Worm (Caenorhabditis elegans) whole organism, L3 larva: Measurements from ENCODE around the gene F07F6.7.
A peak's percentile ranks its signal among the peaks of the same experiment; 100 is the strongest.

ENCODE experiments used
- ZK546.5 ChIP-seq: sonication (generic microtip); optimal IDR thresholded peaks from 2 replicates; lab custom pipeline; 2017; ENCODE audit warnings: missing biosample characterization, missing genetic modification characterization
- ama-1 ChIP-seq: fragments of 150-350 bp; optimal IDR thresholded peaks from 2 replicates; lab custom pipeline; 2018
- ceh-28 ChIP-seq: fragments of 150-350 bp; optimal IDR thresholded peaks from 2 replicates; lab custom pipeline; 2014; ENCODE audit warnings: missing biosample characterization, missing genetic modification reagents, missing genetic modification characterization
- ceh-82 ChIP-seq: fragments of 150-350 bp; optimal IDR thresholded peaks from 2 replicates; lab custom pipeline; 2014; ENCODE audit warnings: missing biosample characterization, missing genetic modification characterization
- egl-27 ChIP-seq: sonication (generic microtip); optimal IDR thresholded peaks from 4 replicates; lab custom pipeline; 2017; ENCODE audit warnings: missing biosample characterization, missing genetic modification reagents, missing genetic modification characterization
- egl-5 ChIP-seq: fragments of 150-350 bp; optimal IDR thresholded peaks from 2 replicates; lab custom pipeline; 2017; ENCODE audit warnings: missing biosample characterization, missing genetic modification reagents, missing genetic modification characterization, inconsistent platforms
- elt-1 ChIP-seq: fragments of 150-350 bp; optimal IDR thresholded peaks from 2 replicates; lab custom pipeline; 2014; ENCODE audit warnings: missing biosample characterization, missing genetic modification characterization
- elt-2 ChIP-seq: sonication (generic microtip); optimal IDR thresholded peaks from 2 replicates; lab custom pipeline; 2016; ENCODE audit warnings: missing genetic modification reagents, mild to moderate bottlenecking, missing genetic modification characterization, missing compliant biosample characterization
- elt-3 ChIP-seq, 3 experiments: fragments of 150-350 bp in 1 of 3; sonication (generic microtip) in 2 of 3; optimal IDR thresholded peaks; 2 replicates in 2 of 3; 4 replicates in 1 of 3; lab custom pipeline; 2014 to 2017; ENCODE audit warnings: missing biosample characterization in 3 of 3, missing genetic modification characterization in 3 of 3
- fkh-10 ChIP-seq: sonication (generic microtip); optimal IDR thresholded peaks from 2 replicates; lab custom pipeline; 2017; ENCODE audit warnings: missing biosample characterization, missing genetic modification reagents, missing genetic modification characterization
- fos-1 ChIP-seq: fragments of 150-350 bp; optimal IDR thresholded peaks from 2 replicates; lab custom pipeline; 2014; ENCODE audit warnings: missing biosample characterization, missing genetic modification characterization
- hmg-11 ChIP-seq: sonication (generic microtip); optimal IDR thresholded peaks from 2 replicates; lab custom pipeline; 2016; ENCODE audit warnings: missing genetic modification characterization, missing compliant biosample characterization
- jun-1 ChIP-seq: fragments of 150-350 bp; optimal IDR thresholded peaks from 2 replicates; lab custom pipeline; 2014; ENCODE audit warnings: missing biosample characterization, missing genetic modification reagents, missing genetic modification characterization
- lin-39 ChIP-seq: fragments of 150-350 bp; optimal IDR thresholded peaks from 2 replicates; lab custom pipeline; 2018; ENCODE audit warnings: missing biosample characterization, missing genetic modification reagents, missing genetic modification characterization
- lsy-12 ChIP-seq: sonication (generic microtip); optimal IDR thresholded peaks from 2 replicates; lab custom pipeline; 2016; ENCODE audit warnings: mild to moderate bottlenecking, missing genetic modification characterization, missing compliant biosample characterization
- mdl-1 ChIP-seq: fragments of 150-350 bp; optimal IDR thresholded peaks from 2 replicates; lab custom pipeline; 2014; ENCODE audit warnings: missing biosample characterization, missing genetic modification characterization
- mml-1 ChIP-seq: fragments of 150-350 bp; sonication (generic microtip); optimal IDR thresholded peaks from 3 replicates; lab custom pipeline; 2014; ENCODE audit warnings: missing biosample characterization, missing genetic modification characterization
- nfya-1 ChIP-seq: sonication (generic microtip); optimal IDR thresholded peaks from 2 replicates; lab custom pipeline; 2017; ENCODE audit warnings: missing genetic modification characterization, mild to moderate bottlenecking, missing compliant biosample characterization, antibody characterized with exemption, moderate library complexity; ENCODE audit not compliant: insufficient read depth
- nhr-11 ChIP-seq: fragments of 150-350 bp; optimal IDR thresholded peaks from 2 replicates; lab custom pipeline; 2014; ENCODE audit warnings: missing biosample characterization, missing genetic modification characterization
- nhr-12 ChIP-seq: fragments of 150-350 bp; optimal IDR thresholded peaks from 2 replicates; lab custom pipeline; 2014; ENCODE audit warnings: missing biosample characterization, missing genetic modification characterization
- nhr-23 ChIP-seq: fragments of 150-350 bp; optimal IDR thresholded peaks from 2 replicates; lab custom pipeline; 2014; ENCODE audit warnings: missing biosample characterization, missing genetic modification reagents, missing genetic modification characterization
- nhr-237 ChIP-seq: fragments of 150-350 bp; optimal IDR thresholded peaks from 2 replicates; lab custom pipeline; 2014; ENCODE audit warnings: missing biosample characterization, missing genetic modification characterization
- nhr-25 ChIP-seq: sonication (generic microtip); optimal IDR thresholded peaks from 2 replicates; lab custom pipeline; 2017; ENCODE audit warnings: missing biosample characterization, missing genetic modification characterization
- nhr-28 ChIP-seq: fragments of 150-350 bp; optimal IDR thresholded peaks from 2 replicates; lab custom pipeline; 2014; ENCODE audit warnings: missing biosample characterization, missing genetic modification characterization
- nhr-76 ChIP-seq: fragments of 150-350 bp; sonication (generic microtip); optimal IDR thresholded peaks from 5 replicates; lab custom pipeline; 2014; ENCODE audit warnings: missing biosample characterization, missing genetic modification characterization
- pha-4 ChIP-seq: fragments of 150-350 bp; optimal IDR thresholded peaks from 2 replicates; lab custom pipeline; 2014; ENCODE audit warnings: missing biosample characterization, missing genetic modification reagents, missing genetic modification characterization
- pqm-1 ChIP-seq: fragments of 150-350 bp; optimal IDR thresholded peaks from 2 replicates; lab custom pipeline; 2017; ENCODE audit warnings: missing biosample characterization, missing genetic modification characterization, inconsistent platforms
- sea-2 ChIP-seq: fragments of 150-350 bp; sonication (generic microtip); optimal IDR thresholded peaks from 4 replicates; lab custom pipeline; 2014; ENCODE audit warnings: missing biosample characterization, missing genetic modification reagents, missing genetic modification characterization
- skn-1 ChIP-seq: fragments of 150-350 bp; optimal IDR thresholded peaks from 2 replicates; lab custom pipeline; 2014; ENCODE audit warnings: missing biosample characterization, missing genetic modification characterization
- snpc-4 ChIP-seq: fragments of 150-350 bp; optimal IDR thresholded peaks from 2 replicates; lab custom pipeline; 2014; ENCODE audit warnings: missing biosample characterization, missing genetic modification characterization
- tbx-2 ChIP-seq: sonication (generic microtip); optimal IDR thresholded peaks from 2 replicates; lab custom pipeline; 2016; ENCODE audit warnings: mild to moderate bottlenecking, missing genetic modification characterization, missing compliant biosample characterization
- unc-62 ChIP-seq: fragments of 150-350 bp; sonication (generic microtip); optimal IDR thresholded peaks from 4 replicates; lab custom pipeline; 2014; ENCODE audit warnings: missing biosample characterization, missing genetic modification reagents, missing genetic modification characterization
- zag-1 ChIP-seq: fragments of 150-350 bp; optimal IDR thresholded peaks from 2 replicates; lab custom pipeline; 2014; ENCODE audit warnings: missing biosample characterization, missing genetic modification characterization
- ztf-11 ChIP-seq: fragments of 150-350 bp; optimal IDR thresholded peaks from 2 replicates; lab custom pipeline; 2014; ENCODE audit warnings: missing biosample characterization, missing genetic modification characterization
- ztf-4 ChIP-seq: fragments of 150-350 bp; optimal IDR thresholded peaks from 2 replicates; lab custom pipeline; 2014; ENCODE audit warnings: missing biosample characterization, missing genetic modification characterization

F07F6.7 gene

ce11 chrII:5399201-5399600 is 24.5 kb downstream of the F07F6.7 start, which contains the start of gene mog-5:
Gene mog-5, plus strand, starts transcription at chrII:5399538.
- TF ChIP-seq unc-62 (GFP tag; lab: Kevin White, UChicago) (no peak), ztf-11 (no peak), lsy-12 (tag; lab: Kevin White, UChicago) (no peak), ama-1 (lab: Kevin White, UChicago) (no peak), ceh-28 (tag; lab: Kevin White, UChicago) (no peak), mml-1 (tag; lab: Kevin White, UChicago) (no peak), elt-2 (tag; lab: Kevin White, UChicago) (peak; percentile 40), elt-3 (tag; optimal IDR thresholded peaks at IDR 0.05; lab: Kevin White, UChicago) (no peak), ceh-82 (tag; lab: Kevin White, UChicago) (no peak), nhr-25 (tag; lab: Kevin White, UChicago) (no peak), hmg-11 (tag; lab: Kevin White, UChicago) (peak; percentile 30), nhr-11 (no peak), nfya-1 (no peak), nhr-76 (no peak), snpc-4 (tag; lab: Kevin White, UChicago) (no peak), tbx-2 (tag; lab: Kevin White, UChicago) (no peak), jun-1 (no peak), ZK546.5 (tag; lab: Kevin White, UChicago) (no peak), zag-1 (tag; lab: Kevin White, UChicago) (no peak), lin-39 (tag; lab: Kevin White, UChicago) (no peak), elt-1 (tag; lab: Kevin White, UChicago) (no peak), pha-4 (tag; lab: Kevin White, UChicago) (peak; percentile 50), egl-27 (no peak), nhr-12 (tag; lab: Kevin White, UChicago) (no peak), pqm-1 (tag; lab: Kevin White, UChicago) (no peak), nhr-28 (tag; lab: Kevin White, UChicago) (no peak)

- TF ChIP-seq nhr-237 = no peak
- no peak for TF ChIP-seq nhr-28 (tag; lab: Kevin White, UChicago)
- no peak for TF ChIP-seq lin-39 (tag; lab: Kevin White, UChicago)
- no peak for TF ChIP-seq skn-1
- no peak for TF ChIP-seq ztf-11
- TF ChIP-seq hmg-11 (tag; lab: Kevin White, UChicago) = peak; percentile 22
Measured at ce11 chrII:5398779-5399178, 24.9 kb downstream of the F07F6.7 start, which contains the start of gene fbxl-3. Gene fbxl-3, minus strand, starts transcription at chrII:5398902.

ce11 chrII:5395594-5395993 is 28.1 kb downstream of the F07F6.7 start, which contains the start of gene pink-1:
Gene pink-1, minus strand, starts transcription at chrII:5395694.
- TF ChIP-seq nhr-23 (tag; lab: Kevin White, UChicago) (no peak), nhr-76 (no peak), nhr-28 (tag; lab: Kevin White, UChicago) (no peak), ztf-11 (no peak), zag-1 (tag; lab: Kevin White, UChicago) (no peak), mdl-1 (tag; lab: Kevin White, UChicago) (no peak), nfya-1 (no peak), ceh-28 (tag; lab: Kevin White, UChicago) (no peak), fkh-10 (GFP tag; lab: Kevin White, UChicago) (no peak)

ce11 chrII:5393090-5393489 is 30.6 kb downstream of the F07F6.7 start, which contains the start of gene brap-2:
Gene brap-2, minus strand, starts transcription at chrII:5393190.
- TF ChIP-seq tbx-2 (tag; lab: Kevin White, UChicago) (no peak), sea-2 (GFP tag; lab: Kevin White, UChicago) (no peak), egl-5 (tag; lab: Kevin White, UChicago) (no peak), fos-1 (tag; lab: Kevin White, UChicago) (no peak), nhr-25 (tag; lab: Kevin White, UChicago) (no peak)

- TF ChIP-seq ztf-4 (tag; lab: Kevin White, UChicago) (no peak), elt-1 (tag; lab: Kevin White, UChicago) (no peak), ztf-11 (no peak), nhr-23 (tag; lab: Kevin White, UChicago) (no peak)
Measured at ce11 chrII:5391447-5391846, 32.2 kb downstream of the F07F6.7 start.
